Worm (Caenorhabditis elegans) whole organism, L4 larva: ENCODE measurements around the gene Y39B6A.30.

ENCODE experiments used
- R02D3.7 ChIP-seq: fragments of 150-350 bp; sonication (generic microtip); optimal IDR thresholded peaks from 3 replicates; lab custom pipeline; 2014; ENCODE audit warnings: missing biosample characterization, missing genetic modification characterization
- ceh-82 ChIP-seq: sonication (generic microtip); optimal IDR thresholded peaks from 2 replicates; lab custom pipeline; 2017; ENCODE audit warnings: missing biosample characterization, missing genetic modification characterization
- lim-7 ChIP-seq: fragments of 200-800 bp; sonication (Bioruptor generic); IDR thresholded peaks from 2 replicates; pipeline ENCODE4 v1.3.6; 2022; ENCODE audit warnings: missing genetic modification characterization, missing compliant biosample characterization
- mep-1 ChIP-seq: fragments of 150-350 bp; sonication (generic microtip); optimal IDR thresholded peaks from 3 replicates; lab custom pipeline; 2014; ENCODE audit warnings: missing biosample characterization, missing genetic modification characterization
- nhr-76 ChIP-seq: fragments of 150-350 bp; optimal IDR thresholded peaks from 2 replicates; lab custom pipeline; 2014; ENCODE audit warnings: missing biosample characterization, missing genetic modification characterization
- pha-4 ChIP-seq, 2 experiments: fragments of 150-350 bp in 1 of 2; fragments of 200-800 bp in 1 of 2; sonication (Bioruptor generic) in 1 of 2; IDR thresholded peaks in 1 of 2; optimal IDR thresholded peaks in 1 of 2; 2 replicates each; pipeline versions ENCODE4 v1.3.6 to Lab custom; 2014 to 2022; ENCODE audit warnings: missing genetic modification characterization in 2 of 2, missing genetic modification reagents in 2 of 2, missing biosample characterization in 1 of 2, missing compliant biosample characterization in 1 of 2
- unc-62 ChIP-seq, 3 experiments: fragments of 150-350 bp in 1 of 3; sonication (generic microtip); optimal IDR thresholded peaks in 2 of 3; peaks in 1 of 3; 1 replicate in 1 of 3; 2 replicates in 2 of 3; lab custom pipeline; 2014 to 2017; ENCODE audit warnings: missing biosample characterization in 3 of 3, missing genetic modification characterization in 3 of 3, missing genetic modification reagents in 3 of 3, missing genotype in 1 of 3
- zip-11 ChIP-seq: fragments of 200-800 bp; sonication (Bioruptor generic); IDR thresholded peaks from 2 replicates; pipeline ENCODE4 v1.3.6; 2022; ENCODE audit warnings: missing genetic modification characterization, missing compliant biosample characterization

DNA sequence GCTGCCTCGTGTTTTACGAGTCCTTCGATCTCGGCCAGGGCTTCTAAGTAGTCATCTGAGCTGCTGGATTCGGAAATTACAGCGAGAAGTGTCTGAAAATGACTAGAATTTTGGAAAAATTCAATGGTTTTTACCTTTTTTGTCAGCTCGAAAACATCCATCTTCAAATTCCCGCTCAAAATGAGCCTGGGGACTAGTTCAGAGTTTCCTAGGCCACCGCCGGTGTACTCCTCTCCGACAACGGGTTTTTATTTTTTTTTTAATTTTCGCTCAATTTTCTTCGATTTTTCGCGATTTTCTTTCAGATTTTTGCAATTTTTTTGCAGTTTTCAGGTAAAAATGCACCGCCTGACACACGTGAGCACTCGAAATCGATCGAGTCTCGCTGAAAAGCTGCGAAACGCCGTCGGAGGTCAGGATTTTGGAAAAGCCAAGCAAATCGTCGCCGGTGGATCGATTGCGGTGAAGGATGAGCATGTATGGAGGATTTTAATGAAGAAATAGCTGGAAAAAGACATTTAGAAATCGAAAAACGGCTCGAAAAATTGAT, 33.3 kb upstream of the Y39B6A.30 start, which contains the start of the genes mrps-35 and sws-1:
- TF ChIP-seq mep-1 (peak; percentile 45), unc-62 (GFP tag; optimal IDR thresholded peaks at IDR 0.05 in 1 of 2; lab: Kevin White, UChicago) (peak in 1 of 2 experiments; percentile 11), unc-62 (tag; optimal IDR thresholded peaks at IDR 0.05; lab: Kevin White, UChicago) (no peak), nhr-76 (tag; lab: Kevin White, UChicago) (no peak), pha-4 (GFP tag; IDR thresholded peaks at IDR 0.05; lab: Robert Waterston, UW) (0 out of 2 replicates have a peak, but pooled peaks have one; percentile 39), pha-4 (tag; optimal IDR thresholded peaks at IDR 0.05; lab: Kevin White, UChicago) (no peak), zip-11 (no peak), R02D3.7 (tag; lab: Kevin White, UChicago) (no peak), lim-7 (GFP tag; lab: Robert Waterston, UW) (no peak), ceh-82 (tag; lab: Kevin White, UChicago) (no peak)
